Worm (Caenorhabditis elegans): ENCODE results near the gene C27D8.4.

- no peak for TF ChIP-seq nhr-12 (tag; optimal IDR thresholded peaks at IDR 0.05)
- TF ChIP-seq snpc-4 (tag; optimal IDR thresholded peaks at IDR 0.05): no peak
- TF ChIP-seq nhr-237 (tag; optimal IDR thresholded peaks at IDR 0.05): no peak
- TF ChIP-seq nhr-76 (tag; optimal IDR thresholded peaks at IDR 0.05): no peak
- TF ChIP-seq tbx-8 (GFP tag; optimal IDR thresholded peaks at IDR 0.05): no peak
- TF ChIP-seq unc-39 (tag; optimal IDR thresholded peaks at IDR 0.05): no peak
- no peak for TF ChIP-seq ces-1 (GFP tag; optimal IDR thresholded peaks at IDR 0.05)
Measured at ce11 chrIV:12744713-12745112, 40.8 kb downstream of the C27D8.4 start, which contains the start of gene C36H8.1.
